Fruit fly (Drosophila melanogaster) whole organism, embryonic: ENCODE data around the gene GstO2.

ENCODE experiments used
- B-H2 ChIP-seq: fragments of 200-800 bp; sonication (Bioruptor generic); optimal IDR thresholded peaks from 2 replicates; lab custom pipeline; 2018; ENCODE audit warnings: missing biosample characterization, mild to moderate bottlenecking, missing genetic modification characterization
- Bteb2 ChIP-seq: fragments of 200-800 bp; sonication (Bioruptor generic); optimal IDR thresholded peaks from 2 replicates; lab custom pipeline; 2016; ENCODE audit warnings: missing biosample characterization, missing genetic modification characterization
- CG10321 ChIP-seq: fragments of 200-800 bp; sonication (Bioruptor generic); IDR thresholded peaks from 2 replicates; pipeline ENCODE4 v1.3.6; 2022; ENCODE audit warnings: missing biosample characterization, missing genetic modification characterization
- CG11085 ChIP-seq: fragments of 200-800 bp; sonication (Bioruptor generic); IDR thresholded peaks from 2 replicates; pipeline ENCODE4 v1.3.6; 2022; ENCODE audit warnings: missing biosample characterization, missing genetic modification characterization
- CG12299 ChIP-seq: fragments of 200-800 bp; sonication (Bioruptor generic); optimal IDR thresholded peaks from 2 replicates; lab custom pipeline; 2018; ENCODE audit warnings: missing biosample characterization, mild to moderate bottlenecking, missing genetic modification characterization
- CG13296 ChIP-seq: fragments of 200-800 bp; sonication (Bioruptor generic); optimal IDR thresholded peaks from 3 replicates; lab custom pipeline; 2018; ENCODE audit warnings: missing biosample characterization, mild to moderate bottlenecking, missing genetic modification characterization
- CG16779 ChIP-seq: fragments of 200-800 bp; sonication (Bioruptor generic); IDR thresholded peaks from 2 replicates; pipeline ENCODE4 v1.3.6; 2022; ENCODE audit warnings: missing biosample characterization, missing genetic modification characterization
- CG17359 ChIP-seq: fragments of 200-800 bp; sonication (Bioruptor generic); optimal IDR thresholded peaks from 3 replicates; lab custom pipeline; 2018; ENCODE audit warnings: missing biosample characterization, mild to moderate bottlenecking, missing genetic modification characterization, moderate library complexity
- CG17912 ChIP-seq: fragments of 200-800 bp; sonication (Bioruptor generic); optimal IDR thresholded peaks from 2 replicates; lab custom pipeline; 2018; ENCODE audit warnings: missing biosample characterization, mild to moderate bottlenecking, missing genetic modification characterization
- CG18476 ChIP-seq: fragments of 200-800 bp; sonication (Bioruptor generic); optimal IDR thresholded peaks from 2 replicates; lab custom pipeline; 2016; ENCODE audit warnings: missing biosample characterization, mild to moderate bottlenecking, missing genetic modification characterization
- CG2712 ChIP-seq: fragments of 200-800 bp; optimal IDR thresholded peaks from 3 replicates; lab custom pipeline; 2019; ENCODE audit warnings: missing biosample characterization, mild to moderate bottlenecking, missing genetic modification characterization, moderate library complexity
- CG30403 ChIP-seq: fragments of 200-800 bp; sonication (Bioruptor generic); optimal IDR thresholded peaks from 3 replicates; lab custom pipeline; 2016; ENCODE audit warnings: missing biosample characterization, missing genetic modification characterization
- CG3163 ChIP-seq: fragments of 200-800 bp; sonication (Bioruptor generic); optimal IDR thresholded peaks from 3 replicates; lab custom pipeline; 2016; ENCODE audit warnings: missing biosample characterization, missing genetic modification characterization
- CG3281 ChIP-seq: fragments of 200-800 bp; sonication (Bioruptor generic); optimal IDR thresholded peaks from 3 replicates; lab custom pipeline; 2017; ENCODE audit warnings: missing biosample characterization, mild to moderate bottlenecking, missing genetic modification characterization
- CG33213 ChIP-seq: fragments of 200-800 bp; sonication (Bioruptor generic); optimal IDR thresholded peaks from 3 replicates; lab custom pipeline; 2016; ENCODE audit warnings: missing biosample characterization, missing genetic modification characterization
- CG33557 ChIP-seq: fragments of 200-800 bp; sonication (Bioruptor generic); optimal IDR thresholded peaks from 2 replicates; lab custom pipeline; 2019; ENCODE audit warnings: missing biosample characterization, mild to moderate bottlenecking, missing genetic modification characterization, moderate library complexity
- CG34224 ChIP-seq: fragments of 200-800 bp; sonication (Bioruptor generic); IDR thresholded peaks from 3 replicates; pipeline ENCODE4 v1.3.6; 2022; ENCODE audit warnings: missing biosample characterization, missing genetic modification characterization; ENCODE audit not compliant: partially characterized antibody
- CG4617 ChIP-seq: fragments of 200-800 bp; sonication (Bioruptor generic); optimal IDR thresholded peaks from 3 replicates; lab custom pipeline; 2016; ENCODE audit warnings: missing biosample characterization, missing genetic modification characterization, borderline replicate concordance
- CG5245 ChIP-seq: fragments of 200-800 bp; sonication (Bioruptor generic); optimal IDR thresholded peaks from 3 replicates; lab custom pipeline; 2016; ENCODE audit warnings: missing biosample characterization, missing genetic modification characterization
- CG9609 ChIP-seq: fragments of 200-800 bp; sonication (Bioruptor generic); optimal IDR thresholded peaks from 3 replicates; lab custom pipeline; 2016; ENCODE audit warnings: missing biosample characterization, missing genetic modification characterization
- CG9727 ChIP-seq: fragments of 200-800 bp; sonication (Bioruptor generic); optimal IDR thresholded peaks from 3 replicates; lab custom pipeline; 2017; ENCODE audit warnings: missing biosample characterization, mild to moderate bottlenecking, missing genetic modification characterization
- HLH3B ChIP-seq: fragments of 200-800 bp; sonication (Bioruptor generic); IDR thresholded peaks from 2 replicates; pipeline ENCODE4 v1.3.6; 2022; ENCODE audit warnings: missing biosample characterization, missing genetic modification characterization
- Hr51 ChIP-seq, 2 experiments: fragments of 200-800 bp; sonication (Bioruptor generic); optimal IDR thresholded peaks; 2 replicates in 1 of 2; 3 replicates in 1 of 2; lab custom pipeline; 2016 to 2018; ENCODE audit warnings: missing biosample characterization in 2 of 2, missing genetic modification characterization in 2 of 2, mild to moderate bottlenecking in 1 of 2, moderate library complexity in 1 of 2
- Lim3 ChIP-seq: fragments of 200-800 bp; sonication (Bioruptor generic); IDR thresholded peaks from 2 replicates; pipeline ENCODE4 v1.3.6; 2022; ENCODE audit warnings: missing biosample characterization, missing genetic modification characterization
- Med ChIP-seq: fragments of 200-800 bp; sonication (Bioruptor generic); peaks from one replicate; lab custom pipeline; 2016; ENCODE audit warnings: missing biosample characterization, missing genetic modification characterization, mild to moderate bottlenecking, inconsistent platforms, moderate library complexity
- Neu2 ChIP-seq: fragments of 200-800 bp; sonication (Bioruptor generic); optimal IDR thresholded peaks from 3 replicates; lab custom pipeline; 2016; ENCODE audit warnings: missing biosample characterization, missing genetic modification characterization, borderline replicate concordance
- Ravus ChIP-seq: fragments of 200-800 bp; sonication (Bioruptor generic); IDR thresholded peaks from 2 replicates; pipeline ENCODE4 v1.3.6; 2022; ENCODE audit warnings: missing biosample characterization, missing genetic modification characterization
- YL-1 ChIP-seq: fragments of 200-800 bp; sonication (Bioruptor generic); optimal IDR thresholded peaks from 3 replicates; lab custom pipeline; 2017; ENCODE audit warnings: missing biosample characterization, mild to moderate bottlenecking, missing genetic modification characterization
- az2 ChIP-seq: fragments of 200-800 bp; sonication (Bioruptor generic); optimal IDR thresholded peaks from 3 replicates; lab custom pipeline; 2016; ENCODE audit warnings: missing biosample characterization, missing genetic modification characterization
- bbx ChIP-seq: fragments of 200-800 bp; sonication (Bioruptor generic); IDR thresholded peaks from 2 replicates; pipeline ENCODE4 v1.3.6; 2022; ENCODE audit warnings: missing biosample characterization, missing genetic modification characterization; ENCODE audit not compliant: partially characterized antibody
- bsh ChIP-seq, 2 experiments: fragments of 200-800 bp; sonication (Bioruptor generic); optimal IDR thresholded peaks; 2 replicates each; lab custom pipeline; 2017 to 2018; ENCODE audit warnings: mild to moderate bottlenecking in 2 of 2, missing biosample characterization in 2 of 2, missing genetic modification characterization in 2 of 2, moderate library complexity in 1 of 2
- btn ChIP-seq: fragments of 200-800 bp; sonication (Bioruptor generic); optimal IDR thresholded peaks from 2 replicates; lab custom pipeline; 2016; ENCODE audit warnings: missing biosample characterization, missing genetic modification characterization
- cg ChIP-seq: fragments of 200-800 bp; sonication (Bioruptor generic); optimal IDR thresholded peaks from 3 replicates; lab custom pipeline; 2019; ENCODE audit warnings: missing biosample characterization, mild to moderate bottlenecking, missing genetic modification characterization, moderate library complexity
- dati ChIP-seq: fragments of 200-800 bp; sonication (Bioruptor generic); IDR thresholded peaks from 2 replicates; pipeline ENCODE4 v1.3.6; 2022; ENCODE audit warnings: missing biosample characterization, missing genetic modification characterization
- dmrt99B ChIP-seq: fragments of 200-800 bp; sonication (Bioruptor generic); optimal IDR thresholded peaks from 2 replicates; lab custom pipeline; 2018; ENCODE audit warnings: missing biosample characterization, mild to moderate bottlenecking, missing genetic modification characterization, moderate library complexity
- fru ChIP-seq: fragments of >200 bp; optimal IDR thresholded peaks from 2 replicates; lab custom pipeline; 2017
- hb ChIP-seq: fragments of 200-800 bp; sonication (Bioruptor generic); IDR thresholded peaks from 3 replicates; pipeline ENCODE4 v1.3.6; 2022; ENCODE audit warnings: missing biosample characterization, missing genetic modification characterization; ENCODE audit not compliant: partially characterized antibody
- jing ChIP-seq: fragments of 200-800 bp; sonication (Bioruptor generic); optimal IDR thresholded peaks from 2 replicates; lab custom pipeline; 2018; ENCODE audit warnings: missing biosample characterization, mild to moderate bottlenecking, missing genetic modification characterization
- jumu ChIP-seq: fragments of 200-800 bp; sonication (Bioruptor generic); optimal IDR thresholded peaks from 3 replicates; lab custom pipeline; 2016; ENCODE audit warnings: missing biosample characterization, missing genetic modification characterization
- lilli ChIP-seq: fragments of 200-800 bp; sonication (Bioruptor generic); optimal IDR thresholded peaks from 3 replicates; lab custom pipeline; 2016; ENCODE audit warnings: missing biosample characterization, missing genetic modification characterization
- mirr ChIP-seq: fragments of 200-800 bp; sonication (Bioruptor generic); optimal IDR thresholded peaks from 3 replicates; lab custom pipeline; 2018; ENCODE audit warnings: missing biosample characterization, mild to moderate bottlenecking, missing genetic modification characterization
- odd ChIP-seq: fragments of 200-800 bp; sonication (Bioruptor generic); optimal IDR thresholded peaks from 2 replicates; lab custom pipeline; 2017; ENCODE audit warnings: missing biosample characterization, mild to moderate bottlenecking, missing genetic modification characterization
- onecut ChIP-seq: fragments of 200-800 bp; sonication (Bioruptor generic); IDR thresholded peaks from 2 replicates; pipeline ENCODE4 v1.3.6; 2022; ENCODE audit warnings: missing biosample characterization, missing genetic modification characterization
- pnt ChIP-seq: fragments of 200-800 bp; sonication (Bioruptor generic); optimal IDR thresholded peaks from 3 replicates; lab custom pipeline; 2016; ENCODE audit warnings: missing biosample characterization, missing genetic modification characterization
- pzg ChIP-seq: fragments of 200-800 bp; sonication (Bioruptor generic); optimal IDR thresholded peaks from 3 replicates; lab custom pipeline; 2018; ENCODE audit warnings: missing biosample characterization, mild to moderate bottlenecking, missing genetic modification characterization, moderate library complexity
- ranshi ChIP-seq: fragments of 200-800 bp; sonication (Bioruptor generic); IDR thresholded peaks from 2 replicates; pipeline ENCODE4 v1.3.6; 2022; ENCODE audit warnings: missing biosample characterization, missing genetic modification characterization
- sna ChIP-seq: fragments of 200-800 bp; sonication (Bioruptor generic); IDR thresholded peaks from 2 replicates; pipeline ENCODE4 v1.3.6; 2022; ENCODE audit warnings: missing biosample characterization, missing genetic modification characterization; ENCODE audit not compliant: partially characterized antibody
- tap ChIP-seq: fragments of 200-800 bp; optimal IDR thresholded peaks from 3 replicates; lab custom pipeline; 2019; ENCODE audit warnings: missing biosample characterization, mild to moderate bottlenecking, missing genetic modification characterization, moderate library complexity
- wek ChIP-seq: fragments of 200-800 bp; sonication (Bioruptor generic); optimal IDR thresholded peaks from 3 replicates; lab custom pipeline; 2018; ENCODE audit warnings: missing biosample characterization, mild to moderate bottlenecking, missing genetic modification characterization, moderate library complexity
- zf30C ChIP-seq: fragments of 200-800 bp; sonication (Bioruptor generic); optimal IDR thresholded peaks from 3 replicates; lab custom pipeline; 2018; ENCODE audit warnings: missing biosample characterization, mild to moderate bottlenecking, missing genetic modification characterization

GstO2 gene

dm6 chr3L:8525691-8526421, 2.6 kb upstream of the GstO2 start (continued):
- TF ChIP-seq Ravus (no peak), B-H2 (GFP tag; lab: Kevin White, UChicago) (no peak), bbx (GFP tag; lab: Robert Waterston, UW) (no peak), pzg (GFP tag; lab: Kevin White, UChicago) (no peak), cg (peak; percentile 84), jumu (GFP tag; lab: Kevin White, UChicago) (no peak), btn (GFP tag; lab: Kevin White, UChicago) (no peak), HLH3B (0 out of 2 replicates have a peak, but pooled peaks have one; percentile 12), YL-1 (no peak), wek (peak; percentile 32), CG5245 (no peak), CG33213 (GFP tag; lab: Kevin White, UChicago) (no peak), CG30403 (peak; percentile 45), CG10321 (GFP tag; lab: Robert Waterston, UW) (no peak), dmrt99B (tag; lab: Kevin White, UChicago) (peak; percentile 28), lilli (GFP tag; lab: Kevin White, UChicago) (peak; percentile 69), CG33557 (GFP tag; lab: Kevin White, UChicago) (no peak), Neu2 (no peak), CG9727 (GFP tag; lab: Kevin White, UChicago) (peak; percentile 45), jing (GFP tag; lab: Kevin White, UChicago) (no peak), onecut (GFP tag; lab: Robert Waterston, UW) (no peak), CG3163 (no peak), tap (tag; lab: Kevin White, UChicago) (no peak), CG11085 (no peak), CG18476 (GFP tag; lab: Kevin White, UChicago) (no peak), Med (peak; percentile 87), bsh (GFP tag; optimal IDR thresholded peaks at IDR 0.05; lab: Kevin White, UChicago) (no peak), CG3281 (GFP tag; lab: Kevin White, UChicago) (peak; percentile 72), dati (no peak), CG9609 (GFP tag; lab: Kevin White, UChicago) (no peak), CG2712 (tag; lab: Kevin White, UChicago) (peak; percentile 22), CG17912 (no peak), hb (GFP tag; lab: Robert Waterston, UW) (no peak), odd (GFP tag; lab: Kevin White, UChicago) (peak; percentile 25), Hr51 (GFP tag; optimal IDR thresholded peaks at IDR 0.05; lab: Kevin White, UChicago) (peak in 1 of 2 experiments; percentile 49), CG34224 (no peak), Lim3 (GFP tag; lab: Robert Waterston, UW) (no peak), ranshi (GFP tag; lab: Robert Waterston, UW) (no peak), az2 (GFP tag; lab: Kevin White, UChicago) (peak; percentile 15), sna (GFP tag; lab: Robert Waterston, UW) (no peak), CG4617 (GFP tag; lab: Kevin White, UChicago) (no peak), CG13296 (GFP tag; lab: Kevin White, UChicago) (peak; percentile 58), mirr (peak; percentile 87), pnt (no peak), fru (lab: Kevin White, UChicago) (no peak), CG12299 (tag; lab: Kevin White, UChicago) (no peak), zf30C (GFP tag; lab: Kevin White, UChicago) (no peak), CG16779 (GFP tag; lab: Robert Waterston, UW) (no peak), Bteb2 (no peak), CG17359 (tag; lab: Kevin White, UChicago) (peak; percentile 19)
